Fruit fly (Drosophila melanogaster) whole organism, wandering third instar larva: ENCODE results near the gene SIFaR.

Experiments used
- Hnf4 ChIP-seq: fragments of 200-800 bp; sonication (Bioruptor generic); optimal IDR thresholded peaks from 2 replicates; lab custom pipeline; 2016; ENCODE audit warnings: missing biosample characterization, mild to moderate bottlenecking, missing genetic modification characterization
- dmrt93B ChIP-seq: fragments of 200-800 bp; sonication (Bioruptor generic); optimal IDR thresholded peaks from 2 replicates; lab custom pipeline; 2018; ENCODE audit warnings: missing biosample characterization, mild to moderate bottlenecking, missing genetic modification characterization
- psq ChIP-seq: fragments of 200-800 bp; sonication (Bioruptor generic); optimal IDR thresholded peaks from 3 replicates; lab custom pipeline; 2017; ENCODE audit warnings: missing biosample characterization, mild to moderate bottlenecking, missing genetic modification characterization, moderate library complexity

SIFaR gene

DNA sequence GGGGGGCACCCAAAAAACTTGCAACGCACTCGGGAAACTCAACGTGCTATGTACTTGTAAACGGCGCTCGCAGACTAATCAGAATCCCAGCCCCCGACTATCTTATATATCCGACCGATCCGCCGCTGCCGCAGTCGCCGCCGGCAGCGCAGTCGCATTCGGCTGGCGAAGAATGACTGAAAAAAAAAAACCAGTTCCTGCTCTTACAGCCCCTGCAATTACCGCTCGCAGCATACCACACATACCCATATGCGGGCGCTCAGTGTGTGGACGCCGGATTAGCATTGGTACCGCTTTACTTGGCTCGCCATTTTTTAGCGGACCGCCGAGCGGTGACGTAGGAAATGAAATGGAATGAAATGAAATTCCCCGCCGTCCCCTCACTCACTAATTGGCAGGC lies 56.7 kb downstream of the SIFaR start, which contains the start of gene e:
TSS of gene e (minus strand) at position 79 of the 400 bp plus-strand sequence.
- TF ChIP-seq Hnf4 (GFP tag; lab: Kevin White, UChicago): no peak
- no peak for TF ChIP-seq dmrt93B
- TF ChIP-seq psq (GFP tag; lab: Kevin White, UChicago): no peak
- TF ChIP-seq, all 38 proteins: peak for 0
